Fruit fly (Drosophila melanogaster) whole organism, embryonic: Measurements from ENCODE around the gene fred.

Experiments
- CG11560 ChIP-seq: fragments of 200-800 bp; sonication (Bioruptor generic); IDR thresholded peaks from 3 replicates; pipeline ENCODE4 v1.3.6; 2022; ENCODE audit warnings: missing biosample characterization, missing genetic modification characterization
- CG11695 ChIP-seq: fragments of 200-800 bp; sonication (Bioruptor generic); IDR thresholded peaks from 3 replicates; pipeline ENCODE4 v1.3.6; 2022; ENCODE audit warnings: missing biosample characterization, missing genetic modification characterization
- CG12219 ChIP-seq: fragments of 200-800 bp; sonication (Bioruptor generic); optimal IDR thresholded peaks from 3 replicates; lab custom pipeline; 2018; ENCODE audit warnings: missing biosample characterization, mild to moderate bottlenecking, missing genetic modification characterization
- CG15073 ChIP-seq: fragments of 200-800 bp; sonication (Bioruptor generic); optimal IDR thresholded peaks from 2 replicates; lab custom pipeline; 2016; ENCODE audit warnings: missing biosample characterization, missing genetic modification characterization
- CG17328 ChIP-seq: fragments of 200-800 bp; sonication (Bioruptor generic); IDR thresholded peaks from 2 replicates; pipeline ENCODE4 v1.3.6; 2022; ENCODE audit warnings: missing biosample characterization, missing genetic modification characterization
- CG17829 ChIP-seq: fragments of 200-800 bp; optimal IDR thresholded peaks from 2 replicates; lab custom pipeline; 2019; ENCODE audit warnings: missing biosample characterization, mild to moderate bottlenecking, missing genetic modification characterization, moderate library complexity
- CG2875 ChIP-seq: fragments of 200-800 bp; sonication (Bioruptor generic); optimal IDR thresholded peaks from 2 replicates; lab custom pipeline; 2017; ENCODE audit warnings: missing biosample characterization, mild to moderate bottlenecking, missing genetic modification characterization, missing genetic modification reagents
- CG31388 ChIP-seq: fragments of 200-800 bp; sonication (Bioruptor generic); optimal IDR thresholded peaks from 2 replicates; lab custom pipeline; 2016; ENCODE audit warnings: missing biosample characterization, missing genetic modification characterization
- CG32772 ChIP-seq: fragments of 200-800 bp; sonication (Bioruptor generic); IDR thresholded peaks from 2 replicates; pipeline ENCODE4 v1.3.6; 2022; ENCODE audit warnings: missing biosample characterization, missing genetic modification characterization
- CG42726 ChIP-seq: fragments of 200-800 bp; sonication (Bioruptor generic); IDR thresholded peaks from 2 replicates; pipeline ENCODE4 v1.3.6; 2022; ENCODE audit warnings: missing biosample characterization, missing genetic modification characterization; ENCODE audit not compliant: partially characterized antibody
- CG6689 ChIP-seq: fragments of 200-800 bp; sonication (Bioruptor generic); IDR thresholded peaks from 2 replicates; pipeline ENCODE4 v1.3.6; 2022; ENCODE audit warnings: missing biosample characterization, missing genetic modification characterization
- CG7372 ChIP-seq: fragments of 200-800 bp; sonication (Bioruptor generic); IDR thresholded peaks from 2 replicates; pipeline ENCODE4 v1.3.6; 2022; ENCODE audit warnings: missing biosample characterization, missing genetic modification characterization
- CG8388 ChIP-seq: fragments of 200-800 bp; sonication (Bioruptor generic); optimal IDR thresholded peaks from 2 replicates; lab custom pipeline; 2019; ENCODE audit warnings: missing biosample characterization, mild to moderate bottlenecking, missing genetic modification characterization, moderate library complexity
- CG8944 ChIP-seq: fragments of 200-800 bp; sonication (Bioruptor generic); optimal IDR thresholded peaks from 3 replicates; lab custom pipeline; 2016; ENCODE audit warnings: missing biosample characterization, missing genetic modification characterization
- CG9727 ChIP-seq: fragments of 200-800 bp; sonication (Bioruptor generic); optimal IDR thresholded peaks from 3 replicates; lab custom pipeline; 2017; ENCODE audit warnings: missing biosample characterization, mild to moderate bottlenecking, missing genetic modification characterization
- CG9817 ChIP-seq: fragments of 200-800 bp; sonication (Bioruptor generic); optimal IDR thresholded peaks from 2 replicates; lab custom pipeline; 2018; ENCODE audit warnings: missing biosample characterization, mild to moderate bottlenecking, missing genetic modification characterization, moderate library complexity
- D19A ChIP-seq: fragments of 200-800 bp; optimal IDR thresholded peaks from 3 replicates; lab custom pipeline; 2019; ENCODE audit warnings: missing biosample characterization, mild to moderate bottlenecking, missing genetic modification characterization, moderate library complexity
- E2f1 ChIP-seq: fragments of 200-800 bp; sonication (Bioruptor generic); IDR thresholded peaks from 2 replicates; pipeline ENCODE4 v1.3.6; 2022; ENCODE audit warnings: missing biosample characterization, missing genetic modification characterization
- Ets65A ChIP-seq: fragments of 200-800 bp; sonication (Bioruptor generic); peaks from one replicate; lab custom pipeline; 2016; ENCODE audit warnings: missing biosample characterization, missing genetic modification characterization
- H2.0 ChIP-seq: fragments of 200-800 bp; sonication (Bioruptor generic); IDR thresholded peaks from 2 replicates; pipeline ENCODE4 v1.3.6; 2022; ENCODE audit warnings: missing biosample characterization, missing genetic modification characterization
- Hmr ChIP-seq: fragments of 200-800 bp; sonication (Bioruptor generic); optimal IDR thresholded peaks from 3 replicates; lab custom pipeline; 2017; ENCODE audit warnings: mild to moderate bottlenecking, missing biosample characterization, missing genetic modification reagents, missing genetic modification characterization
- MESR4 ChIP-seq: fragments of 200-800 bp; sonication (Bioruptor generic); optimal IDR thresholded peaks from 2 replicates; lab custom pipeline; 2018; ENCODE audit warnings: missing biosample characterization, mild to moderate bottlenecking, missing genetic modification characterization, moderate library complexity
- NFAT ChIP-seq: fragments of 200-800 bp; sonication (Bioruptor generic); IDR thresholded peaks from 2 replicates; pipeline ENCODE4 v1.3.6; 2022; ENCODE audit warnings: missing biosample characterization, missing genetic modification characterization
- Neu2 ChIP-seq: fragments of 200-800 bp; sonication (Bioruptor generic); optimal IDR thresholded peaks from 3 replicates; lab custom pipeline; 2016; ENCODE audit warnings: missing biosample characterization, missing genetic modification characterization, borderline replicate concordance
- Sin3A ChIP-seq: fragments of >200 bp; optimal IDR thresholded peaks from 2 replicates; lab custom pipeline; 2018
- Sox100B ChIP-seq: fragments of 200-800 bp; sonication (Bioruptor generic); optimal IDR thresholded peaks from 3 replicates; lab custom pipeline; 2018; ENCODE audit warnings: missing biosample characterization, mild to moderate bottlenecking, missing genetic modification characterization
- Sry-δ ChIP-seq: fragments of 200-800 bp; sonication (Bioruptor generic); optimal IDR thresholded peaks from 2 replicates; lab custom pipeline; 2016; ENCODE audit warnings: missing biosample characterization, missing genetic modification characterization
- Trl ChIP-seq, 3 experiments: fragments of >200 bp in 2 of 3; fragments of 200-800 bp in 1 of 3; sonication (Bioruptor generic) in 1 of 3; optimal IDR thresholded peaks; 2 replicates in 1 of 3; 3 replicates in 2 of 3; lab custom pipeline; 2016 to 2017; ENCODE audit warnings: missing biosample characterization in 1 of 3, missing genetic modification characterization in 1 of 3
- aop ChIP-seq: fragments of 200-800 bp; sonication (Bioruptor generic); IDR thresholded peaks from 2 replicates; pipeline ENCODE4 v1.3.6; 2022; ENCODE audit warnings: missing biosample characterization, missing genetic modification characterization
- ap ChIP-seq: fragments of 200-800 bp; sonication (Bioruptor generic); IDR thresholded peaks from 2 replicates; pipeline ENCODE4 v1.3.6; 2022; ENCODE audit warnings: missing biosample characterization, missing genetic modification characterization
- ato ChIP-seq: fragments of 200-800 bp; sonication (Bioruptor generic); IDR thresholded peaks from 2 replicates; pipeline ENCODE4 v1.3.6; 2022; ENCODE audit warnings: missing biosample characterization, missing genetic modification characterization; ENCODE audit not compliant: partially characterized antibody
- btn ChIP-seq: fragments of 200-800 bp; sonication (Bioruptor generic); optimal IDR thresholded peaks from 2 replicates; lab custom pipeline; 2016; ENCODE audit warnings: missing biosample characterization, missing genetic modification characterization
- crol ChIP-seq: fragments of 200-800 bp; sonication (Bioruptor generic); IDR thresholded peaks from 2 replicates; pipeline ENCODE4 v1.3.6; 2022; ENCODE audit warnings: missing biosample characterization, missing genetic modification characterization
- dan ChIP-seq: fragments of 200-800 bp; sonication (Bioruptor generic); IDR thresholded peaks from 2 replicates; pipeline ENCODE4 v1.3.6; 2022; ENCODE audit warnings: missing biosample characterization, missing genetic modification characterization
- danr ChIP-seq: fragments of 200-800 bp; sonication (Bioruptor generic); IDR thresholded peaks from 2 replicates; pipeline ENCODE4 v1.3.6; 2022; ENCODE audit warnings: missing biosample characterization, missing genetic modification characterization
- dmrt99B ChIP-seq: fragments of 200-800 bp; sonication (Bioruptor generic); optimal IDR thresholded peaks from 2 replicates; lab custom pipeline; 2018; ENCODE audit warnings: missing biosample characterization, mild to moderate bottlenecking, missing genetic modification characterization, moderate library complexity
- fd96Cb ChIP-seq: fragments of 200-800 bp; sonication (Bioruptor generic); optimal IDR thresholded peaks from 2 replicates; lab custom pipeline; 2018; ENCODE audit warnings: missing biosample characterization, mild to moderate bottlenecking, missing genetic modification characterization, moderate library complexity
- gcm ChIP-seq: fragments of 200-800 bp; sonication (Bioruptor generic); optimal IDR thresholded peaks from 2 replicates; lab custom pipeline; 2019; ENCODE audit warnings: missing biosample characterization, mild to moderate bottlenecking, missing genetic modification characterization, moderate library complexity
- gem ChIP-seq: fragments of 200-800 bp; sonication (Bioruptor generic); optimal IDR thresholded peaks from 2 replicates; lab custom pipeline; 2019; ENCODE audit warnings: missing biosample characterization, mild to moderate bottlenecking, missing genetic modification characterization, moderate library complexity
- ham ChIP-seq: fragments of 200-800 bp; sonication (Bioruptor generic); IDR thresholded peaks from 2 replicates; pipeline ENCODE4 v1.3.6; 2022; ENCODE audit warnings: missing biosample characterization, missing genetic modification characterization
- jigr1 ChIP-seq: fragments of 200-800 bp; sonication (Bioruptor generic); IDR thresholded peaks from 3 replicates; pipeline ENCODE4 v1.3.6; 2022; ENCODE audit warnings: missing biosample characterization, missing genetic modification characterization
- kay ChIP-seq: fragments of 200-800 bp; sonication (Bioruptor generic); optimal IDR thresholded peaks from 2 replicates; lab custom pipeline; 2016; ENCODE audit warnings: missing biosample characterization, missing genetic modification characterization
- kni ChIP-seq: fragments of 200-800 bp; sonication (Bioruptor generic); optimal IDR thresholded peaks from 3 replicates; lab custom pipeline; 2017; ENCODE audit warnings: mild to moderate bottlenecking, missing biosample characterization, missing genetic modification reagents, missing genetic modification characterization
- stc ChIP-seq: fragments of 200-800 bp; sonication (Bioruptor generic); IDR thresholded peaks from 2 replicates; pipeline ENCODE4 v1.3.6; 2022; ENCODE audit warnings: missing biosample characterization, missing genetic modification characterization
- tll ChIP-seq, 2 experiments: fragments of 200-800 bp in 1 of 2; fragments of >200 bp in 1 of 2; sonication (Bioruptor generic) in 1 of 2; optimal IDR thresholded peaks; 2 replicates each; lab custom pipeline; 2017 to 2019; ENCODE audit warnings: missing biosample characterization in 2 of 2, missing genetic modification characterization in 2 of 2, mild to moderate bottlenecking in 1 of 2, moderate library complexity in 1 of 2
- vnd ChIP-seq: fragments of 200-800 bp; sonication (Bioruptor generic); IDR thresholded peaks from 3 replicates; pipeline ENCODE4 v1.3.6; 2022; ENCODE audit warnings: missing biosample characterization, missing genetic modification characterization; ENCODE audit not compliant: partially characterized antibody
- zen2 ChIP-seq: fragments of 200-800 bp; sonication (Bioruptor generic); IDR thresholded peaks from 3 replicates; pipeline ENCODE4 v1.3.6; 2022; ENCODE audit warnings: missing biosample characterization, missing genetic modification characterization; ENCODE audit not compliant: partially characterized antibody
- zf30C ChIP-seq: fragments of 200-800 bp; sonication (Bioruptor generic); optimal IDR thresholded peaks from 3 replicates; lab custom pipeline; 2018; ENCODE audit warnings: missing biosample characterization, mild to moderate bottlenecking, missing genetic modification characterization

The fred gene

DNA sequence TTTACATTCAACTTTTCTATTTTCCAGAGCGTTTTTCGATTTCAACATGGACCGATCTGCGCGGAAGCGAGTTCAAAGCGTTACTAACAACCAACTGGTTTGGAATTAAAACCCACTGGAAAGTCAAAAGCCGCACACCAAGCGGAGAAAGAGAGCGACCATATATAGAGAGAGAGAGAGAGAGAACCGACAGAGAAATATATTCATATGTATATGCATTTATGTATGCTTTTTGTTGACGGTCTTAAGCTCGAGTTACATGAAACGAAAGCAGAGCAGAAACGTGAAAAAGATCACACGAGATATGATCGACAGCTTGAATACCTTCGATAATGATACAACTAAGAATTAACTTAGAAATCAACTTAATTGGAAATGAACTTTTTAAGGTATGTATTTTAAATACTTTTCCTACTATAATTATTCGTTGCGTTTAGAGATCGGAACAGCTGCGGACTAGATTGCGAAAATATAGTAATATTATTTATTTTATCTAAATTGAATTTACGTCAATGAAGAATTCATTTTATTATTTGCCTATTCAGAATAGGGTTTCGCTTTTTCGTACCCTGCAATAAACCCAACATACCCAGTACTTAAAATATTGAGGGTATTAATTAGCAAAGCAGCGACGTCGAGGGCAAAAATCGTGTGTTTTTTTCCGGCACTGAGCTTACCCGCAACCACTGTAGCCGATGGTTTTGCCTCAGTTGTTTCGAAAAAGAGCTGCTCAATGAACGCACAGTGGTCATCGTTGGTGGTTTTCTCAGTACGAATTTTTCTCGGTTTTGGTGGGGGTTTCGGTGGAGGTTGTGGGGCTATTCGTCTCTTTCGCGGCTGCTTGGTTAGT, 102.5 kb downstream of the fred start (continued):
- TF ChIP-seq zen2 (GFP tag; lab: Robert Waterston, UW) (no peak), D19A (peak; percentile 35), CG17829 (tag; lab: Kevin White, UChicago) (peak; percentile 18), tll (GFP tag; optimal IDR thresholded peaks at IDR 0.05; lab: Kevin White, UChicago) (no peak), Neu2 (GFP tag; lab: Kevin White, UChicago) (no peak), Hmr (GFP tag; lab: Kevin White, UChicago) (peak; percentile 61), btn (GFP tag; lab: Kevin White, UChicago) (no peak), CG7372 (0 out of 2 replicates have a peak, but pooled peaks have one; percentile 6), fd96Cb (tag; lab: Kevin White, UChicago) (peak; percentile 48), CG9817 (tag; lab: Kevin White, UChicago) (peak; percentile 33), Ets65A (GFP tag; lab: Kevin White, UChicago) (peak; percentile 72), gem (tag; lab: Kevin White, UChicago) (peak; percentile 85), dan (no peak), CG42726 (GFP tag; lab: Robert Waterston, UW) (no peak), kni (peak; percentile 89), CG6689 (peak; percentile 47), CG9727 (GFP tag; lab: Kevin White, UChicago) (peak; percentile 34), Sox100B (GFP tag; lab: Kevin White, UChicago) (peak; percentile 74), CG15073 (GFP tag; lab: Kevin White, UChicago) (no peak), ap (peak; percentile 38; the same call in 1 of the 2 replicates), E2f1 (GFP tag; lab: Robert Waterston, UW) (no peak; the same call in 1 of the 2 replicates), ato (GFP tag; lab: Robert Waterston, UW) (no peak), zf30C (GFP tag; lab: Kevin White, UChicago) (no peak), kay (no peak), dmrt99B (peak; percentile 71), gcm (GFP tag; lab: Kevin White, UChicago) (peak; percentile 35), CG8388 (GFP tag; lab: Kevin White, UChicago) (peak; percentile 53), CG2875 (GFP tag; lab: Kevin White, UChicago) (peak; percentile 36), CG32772 (GFP tag; lab: Robert Waterston, UW) (no peak), vnd (no peak), Sry-δ (no peak), NFAT (GFP tag; lab: Robert Waterston, UW) (no peak; the same call in 1 of the 2 replicates), stc (GFP tag; lab: Robert Waterston, UW) (0 out of 2 replicates have a peak, but pooled peaks have one; percentile 30), crol (no peak), CG12219 (GFP tag; lab: Kevin White, UChicago) (peak; percentile 13), Sin3A (lab: Kevin White, UChicago) (no peak), danr (GFP tag; lab: Robert Waterston, UW) (no peak), H2.0 (GFP tag; lab: Robert Waterston, UW) (peak; percentile 30; the same call in 1 of the 2 replicates), jigr1 (no peak), Trl (optimal IDR thresholded peaks at IDR 0.05; lab: Kevin White, UChicago) (peak; percentile 61 to 64), Trl (GFP tag; optimal IDR thresholded peaks at IDR 0.05; lab: Kevin White, UChicago) (no peak), CG11560 (tag; lab: Robert Waterston, UW) (peak; percentile 55; the same call in 2 of the 3 replicates), CG17328 (GFP tag; lab: Robert Waterston, UW) (peak; percentile 52), aop (no peak), CG8944 (GFP tag; lab: Kevin White, UChicago) (no peak), CG31388 (GFP tag; lab: Kevin White, UChicago) (no peak), CG11695 (no peak), MESR4 (GFP tag; lab: Kevin White, UChicago) (no peak), ham (GFP tag; lab: Robert Waterston, UW) (no peak)
